Fruit fly (Drosophila melanogaster): ENCODE data around the gene chrb.

The chrb gene

DNA sequence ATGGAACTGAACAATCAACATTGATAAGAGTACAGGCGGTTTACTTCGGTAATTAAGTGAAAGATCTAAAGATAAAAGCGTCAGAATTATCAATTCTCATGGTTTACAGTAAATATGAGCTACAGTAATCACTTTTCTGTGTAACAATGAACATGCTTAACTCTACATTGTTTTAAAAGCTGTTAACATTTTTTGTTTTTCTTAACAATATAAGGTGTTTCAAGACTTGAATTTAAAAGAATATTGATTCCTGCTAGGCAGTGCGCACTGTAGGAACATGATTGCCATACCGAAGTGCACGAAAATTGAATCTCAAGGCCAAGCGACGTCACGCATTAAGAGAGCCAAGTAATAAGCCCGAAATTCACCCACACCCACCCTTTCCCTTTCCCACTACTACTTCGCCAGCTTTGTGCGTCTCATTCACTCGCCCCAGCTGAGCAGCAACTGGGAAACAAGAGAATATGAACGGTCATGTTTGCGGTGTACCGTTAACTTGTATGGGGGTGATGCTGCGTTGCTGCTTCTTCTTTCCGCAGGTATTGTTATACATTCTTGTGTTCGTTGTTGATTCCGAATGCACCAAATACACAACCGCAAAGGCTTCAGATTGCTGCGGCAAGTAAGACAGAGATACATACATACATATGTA, 4.0 kb downstream of the chrb start (continued):
- peak; percentile 71 for TF ChIP-seq CG34406 (GFP tag; optimal IDR thresholded peaks at IDR 0.05)
- peak; percentile 41 for TF ChIP-seq CG6808 (GFP tag; optimal IDR thresholded peaks at IDR 0.05)
- TF ChIP-seq Sox14 (GFP tag; optimal IDR thresholded peaks at IDR 0.05) = peak; percentile 77
- TF ChIP-seq Eip93F (GFP tag; optimal IDR thresholded peaks at IDR 0.05) = no peak
- TF ChIP-seq CG6276 (GFP tag; optimal IDR thresholded peaks at IDR 0.05) = peak; percentile 46
- TF ChIP-seq salr (GFP tag; optimal IDR thresholded peaks at IDR 0.05) = peak in 1 of 2 experiments; percentile 2
- TF ChIP-seq achi (GFP tag; optimal IDR thresholded peaks at IDR 0.05) = peak; percentile 71
- peak; percentile 50; the same call in 1 of the 2 replicates for TF ChIP-seq CG15336 (GFP tag; IDR thresholded peaks at IDR 0.05)
- peak; percentile 72 for TF ChIP-seq CG6163 (GFP tag; IDR thresholded peaks at IDR 0.05)
- TF ChIP-seq Ets96B (tag; optimal IDR thresholded peaks at IDR 0.05) = peak; percentile 57
- TF ChIP-seq acj6 (GFP tag; optimal IDR thresholded peaks at IDR 0.05) = peak; percentile 69
- TF ChIP-seq Eip78C (GFP tag) = peak; percentile 94
- TF ChIP-seq CG11902 (GFP tag; optimal IDR thresholded peaks at IDR 0.05) = peak; percentile 73
- peak; percentile 62 for TF ChIP-seq Sox15 (GFP tag; optimal IDR thresholded peaks at IDR 0.05)
- TF ChIP-seq CG10631 (GFP tag; optimal IDR thresholded peaks at IDR 0.05) = peak; percentile 57
- peak; percentile 76 for TF ChIP-seq CG3919 (GFP tag; optimal IDR thresholded peaks at IDR 0.05)
- TF ChIP-seq Blimp-1 (GFP tag; optimal IDR thresholded peaks at IDR 0.05) = peak; percentile 54
- no peak for TF ChIP-seq CG16779 (tag; optimal IDR thresholded peaks at IDR 0.05)
- TF ChIP-seq Gug (GFP tag; IDR thresholded peaks at IDR 0.05) = peak; percentile 48
- no peak for TF ChIP-seq CG4318 (GFP tag; optimal IDR thresholded peaks at IDR 0.05)
- no peak for TF ChIP-seq Lpt (GFP tag; optimal IDR thresholded peaks at IDR 0.05)
- TF ChIP-seq Sox102F (GFP tag; optimal IDR thresholded peaks at IDR 0.05) = peak; percentile 72
- peak; percentile 63 for TF ChIP-seq CG8632 (GFP tag; optimal IDR thresholded peaks at IDR 0.05)
- peak; percentile 64 for TF ChIP-seq CG32006 (GFP tag; optimal IDR thresholded peaks at IDR 0.05)
- TF ChIP-seq CG3032 (tag; optimal IDR thresholded peaks at IDR 0.05) = peak; percentile 61
- peak; percentile 64 for TF ChIP-seq CG8119 (GFP tag; IDR thresholded peaks at IDR 0.05)
- peak; percentile 62 for TF ChIP-seq CG6792 (GFP tag; optimal IDR thresholded peaks at IDR 0.05)
- TF ChIP-seq Met (GFP tag; optimal IDR thresholded peaks at IDR 0.05) = peak; percentile 84
- TF ChIP-seq CG8319 (GFP tag; optimal IDR thresholded peaks at IDR 0.05) = peak; percentile 71
- TF ChIP-seq topi (GFP tag; optimal IDR thresholded peaks at IDR 0.05) = peak; percentile 86
- TF ChIP-seq Eip75B (GFP tag; optimal IDR thresholded peaks at IDR 0.05) = peak; percentile 65
- TF ChIP-seq spab (GFP tag; optimal IDR thresholded peaks at IDR 0.05) = peak; percentile 10
- peak; percentile 65 for TF ChIP-seq vri (GFP tag; optimal IDR thresholded peaks at IDR 0.05)
- peak; percentile 62 for TF ChIP-seq CG7368 (GFP tag; optimal IDR thresholded peaks at IDR 0.05)

DNA sequence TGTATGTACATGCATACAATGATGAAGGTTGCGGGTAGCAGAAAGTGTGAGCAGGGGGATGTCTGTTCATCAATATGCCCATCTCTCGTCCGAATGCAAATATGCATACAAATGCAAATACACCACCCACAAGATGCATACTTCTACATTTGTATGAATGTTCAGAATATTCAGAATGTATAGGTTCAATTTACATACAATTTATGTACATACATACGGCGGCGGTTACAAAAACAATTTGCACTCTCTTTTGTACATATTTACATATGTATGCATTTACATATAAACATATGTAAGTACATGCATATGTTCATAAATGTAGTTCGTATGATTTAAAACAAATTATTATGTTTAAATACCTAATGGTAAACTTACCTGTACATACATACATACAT, 4.5 kb downstream of the chrb start:
- no peak for TF ChIP-seq Lpt (GFP tag; optimal IDR thresholded peaks at IDR 0.05)
- no peak for TF ChIP-seq dsx (GFP tag; optimal IDR thresholded peaks at IDR 0.05; ENCODE audit: poor library complexity, severe bottlenecking)
- no peak for TF ChIP-seq CG10669 (GFP tag; optimal IDR thresholded peaks at IDR 0.05)
- TF ChIP-seq achi (GFP tag; optimal IDR thresholded peaks at IDR 0.05) = no peak
- no peak for TF ChIP-seq svp (GFP tag)
- no peak for TF ChIP-seq CG8632 (GFP tag; optimal IDR thresholded peaks at IDR 0.05)

DNA sequence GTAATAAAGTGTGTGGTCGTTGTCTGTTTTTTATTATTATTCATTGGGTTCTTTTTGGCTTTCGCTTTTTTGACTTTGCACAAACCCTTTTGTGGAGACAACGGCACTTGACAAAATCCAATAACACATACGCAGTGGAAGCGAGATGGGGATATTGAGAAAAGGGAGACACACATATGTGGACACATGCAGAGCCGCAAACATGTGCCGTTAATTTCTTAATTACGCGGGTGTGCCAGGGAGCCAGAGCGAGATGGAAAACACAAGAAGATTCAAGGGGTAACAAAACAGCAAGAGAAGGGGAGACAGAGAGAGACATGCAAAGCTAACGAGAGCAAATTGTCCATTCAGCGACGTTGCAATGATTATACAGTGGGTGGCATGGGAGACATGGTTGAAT, 5.1 kb downstream of the chrb start:
- peak in 1 of 2 experiments; percentile 16 for TF ChIP-seq ss (GFP tag; optimal IDR thresholded peaks at IDR 0.05)
- TF ChIP-seq CG9139 (GFP tag; optimal IDR thresholded peaks at IDR 0.05) = no peak
- no peak for TF ChIP-seq Eip75B (GFP tag; optimal IDR thresholded peaks at IDR 0.05)
- TF ChIP-seq CG6808 (GFP tag; optimal IDR thresholded peaks at IDR 0.05) = no peak
- no peak for TF ChIP-seq CG6276 (GFP tag; optimal IDR thresholded peaks at IDR 0.05)
- TF ChIP-seq Blimp-1 (GFP tag; optimal IDR thresholded peaks at IDR 0.05) = peak; percentile 52
- no peak for TF ChIP-seq pdm3 (GFP tag; optimal IDR thresholded peaks at IDR 0.05)
- peak; percentile 42 for TF ChIP-seq Eip78C (GFP tag)
- TF ChIP-seq eg (GFP tag; IDR thresholded peaks at IDR 0.05) = 0 out of 3 replicates have a peak, but pooled peaks have one; percentile 11
- TF ChIP-seq esn (GFP tag; optimal IDR thresholded peaks at IDR 0.05) = no peak
- peak; percentile 38 for TF ChIP-seq fkh (GFP tag; optimal IDR thresholded peaks at IDR 0.05)
- 0 out of 2 replicates have a peak, but pooled peaks have one; percentile 6 for TF ChIP-seq CG15336 (GFP tag; IDR thresholded peaks at IDR 0.05)
- 0 out of 3 replicates have a peak, but pooled peaks have one; percentile 17 for TF ChIP-seq CG6163 (GFP tag; IDR thresholded peaks at IDR 0.05)
- peak; percentile 43 for TF ChIP-seq vri (GFP tag; optimal IDR thresholded peaks at IDR 0.05)
